Worm (Caenorhabditis elegans) whole organism, mixed stage, embryonic: ENCODE results near the gene hlh-25.
A peak's percentile ranks its signal among the peaks of the same experiment; 100 is the strongest.

Experiments used
- M03D4.4 ChIP-seq: sonication (generic microtip); optimal IDR thresholded peaks from 2 replicates; lab custom pipeline; 2017; ENCODE audit warnings: mild to moderate bottlenecking, missing genetic modification characterization, missing compliant biosample characterization
- bed-3 ChIP-seq: fragments of 200-800 bp; sonication (Bioruptor generic); optimal IDR thresholded peaks from 3 replicates; lab custom pipeline; 2018; ENCODE audit warnings: mild to moderate bottlenecking, missing genetic modification characterization, moderate library complexity, missing compliant biosample characterization
- blmp-1 ChIP-seq: fragments of 150-350 bp; optimal IDR thresholded peaks from 2 replicates; lab custom pipeline; 2014; ENCODE audit warnings: missing biosample characterization, missing genetic modification characterization
- ces-1 ChIP-seq: fragments of 150-350 bp; optimal IDR thresholded peaks from 2 replicates; lab custom pipeline; 2014; ENCODE audit warnings: missing biosample characterization, missing genetic modification reagents, missing genetic modification characterization
- cnd-1 ChIP-seq: fragments of 200-800 bp; sonication (Bioruptor generic); optimal IDR thresholded peaks from 2 replicates; lab custom pipeline; 2018; ENCODE audit warnings: mild to moderate bottlenecking, missing genetic modification characterization, missing compliant biosample characterization
- drap-1 ChIP-seq: fragments of 200-800 bp; sonication (Bioruptor generic); optimal IDR thresholded peaks from 3 replicates; lab custom pipeline; 2018; ENCODE audit warnings: mild to moderate bottlenecking, missing genetic modification characterization, missing compliant biosample characterization
- elt-1 ChIP-seq: sonication (generic microtip); optimal IDR thresholded peaks from 2 replicates; lab custom pipeline; 2017; ENCODE audit warnings: missing genetic modification characterization, mild to moderate bottlenecking, missing compliant biosample characterization, antibody characterized with exemption, moderate library complexity, borderline replicate concordance; ENCODE audit not compliant: insufficient read depth
- elt-3 ChIP-seq: fragments of 150-350 bp; optimal IDR thresholded peaks from 2 replicates; lab custom pipeline; 2014; ENCODE audit warnings: missing biosample characterization, missing genetic modification characterization
- flh-1 ChIP-seq: fragments of 200-800 bp; sonication (Bioruptor generic); optimal IDR thresholded peaks from 2 replicates; lab custom pipeline; 2018; ENCODE audit warnings: mild to moderate bottlenecking, missing genetic modification characterization, moderate library complexity, missing compliant biosample characterization
- hlh-1 ChIP-seq: fragments of 150-350 bp; optimal IDR thresholded peaks from 2 replicates; lab custom pipeline; 2014; ENCODE audit warnings: missing biosample characterization, missing genetic modification reagents, missing genetic modification characterization
- lin-13 ChIP-seq: fragments of 150-350 bp; optimal IDR thresholded peaks from 2 replicates; lab custom pipeline; 2014; ENCODE audit warnings: missing biosample characterization, missing genetic modification characterization
- lin-32 ChIP-seq: fragments of 200-800 bp; sonication (Bioruptor generic); optimal IDR thresholded peaks from 2 replicates; lab custom pipeline; 2018; ENCODE audit warnings: mild to moderate bottlenecking, missing genetic modification characterization, missing compliant biosample characterization
- lsy-2 ChIP-seq: fragments of 150-350 bp; optimal IDR thresholded peaks from 2 replicates; lab custom pipeline; 2014; ENCODE audit warnings: missing biosample characterization, missing genetic modification characterization
- mab-5 ChIP-seq: fragments of 150-350 bp; optimal IDR thresholded peaks from 2 replicates; lab custom pipeline; 2014; ENCODE audit warnings: missing biosample characterization, missing genetic modification characterization
- mep-1 ChIP-seq: fragments of 150-350 bp; optimal IDR thresholded peaks from 2 replicates; lab custom pipeline; 2017; ENCODE audit warnings: missing biosample characterization, missing genetic modification reagents, missing genetic modification characterization, inconsistent platforms
- mls-2 ChIP-seq: sonication (generic microtip); optimal IDR thresholded peaks from 2 replicates; lab custom pipeline; 2016; ENCODE audit warnings: mild to moderate bottlenecking, missing genetic modification characterization, moderate library complexity, missing compliant biosample characterization
- nhr-12 ChIP-seq: fragments of 150-350 bp; optimal IDR thresholded peaks from 2 replicates; lab custom pipeline; 2014; ENCODE audit warnings: missing biosample characterization, missing genetic modification characterization
- nhr-2 ChIP-seq: fragments of 150-350 bp; optimal IDR thresholded peaks from 2 replicates; lab custom pipeline; 2014; ENCODE audit warnings: missing biosample characterization, missing genetic modification characterization
- nhr-237 ChIP-seq: fragments of 150-350 bp; optimal IDR thresholded peaks from 2 replicates; lab custom pipeline; 2014; ENCODE audit warnings: missing biosample characterization, missing genetic modification characterization
- nhr-28 ChIP-seq: fragments of 150-350 bp; optimal IDR thresholded peaks from 2 replicates; lab custom pipeline; 2014; ENCODE audit warnings: missing biosample characterization, missing genetic modification characterization
- nhr-76 ChIP-seq: sonication (generic microtip); optimal IDR thresholded peaks from 2 replicates; lab custom pipeline; 2017; ENCODE audit warnings: missing biosample characterization, missing genetic modification characterization
- pha-4 ChIP-seq: fragments of 150-350 bp; optimal IDR thresholded peaks from 2 replicates; lab custom pipeline; 2018; ENCODE audit warnings: missing biosample characterization, missing genetic modification reagents, missing genetic modification characterization
- sem-2 ChIP-seq: fragments of 200-800 bp; sonication (Bioruptor generic); optimal IDR thresholded peaks from 2 replicates; lab custom pipeline; 2018; ENCODE audit warnings: mild to moderate bottlenecking, missing genetic modification characterization, missing compliant biosample characterization
- snpc-4 ChIP-seq: fragments of 150-350 bp; optimal IDR thresholded peaks from 2 replicates; lab custom pipeline; 2014; ENCODE audit warnings: missing biosample characterization, missing genetic modification characterization
- tbx-8 ChIP-seq: fragments of 200-800 bp; sonication (Bioruptor generic); optimal IDR thresholded peaks from 2 replicates; lab custom pipeline; 2018; ENCODE audit warnings: mild to moderate bottlenecking, missing genetic modification characterization, moderate library complexity, missing compliant biosample characterization
- unc-120 ChIP-seq: sonication (generic microtip); optimal IDR thresholded peaks from 2 replicates; lab custom pipeline; 2017; ENCODE audit warnings: missing genetic modification characterization, missing compliant biosample characterization; ENCODE audit not compliant: poor library complexity, severe bottlenecking
- unc-39 ChIP-seq: fragments of 150-350 bp; optimal IDR thresholded peaks from 2 replicates; lab custom pipeline; 2014; ENCODE audit warnings: missing biosample characterization, missing genetic modification characterization
- unc-62 ChIP-seq: fragments of 150-350 bp; optimal IDR thresholded peaks from 2 replicates; lab custom pipeline; 2014; ENCODE audit warnings: missing biosample characterization, missing genetic modification reagents, missing genetic modification characterization
- zip-8 ChIP-seq: fragments of 150-350 bp; optimal IDR thresholded peaks from 2 replicates; lab custom pipeline; 2014; ENCODE audit warnings: missing biosample characterization, missing genetic modification characterization
- ztf-11 ChIP-seq: fragments of 150-350 bp; optimal IDR thresholded peaks from 2 replicates; lab custom pipeline; 2014; ENCODE audit warnings: missing biosample characterization, missing genetic modification characterization

hlh-25 gene

DNA sequence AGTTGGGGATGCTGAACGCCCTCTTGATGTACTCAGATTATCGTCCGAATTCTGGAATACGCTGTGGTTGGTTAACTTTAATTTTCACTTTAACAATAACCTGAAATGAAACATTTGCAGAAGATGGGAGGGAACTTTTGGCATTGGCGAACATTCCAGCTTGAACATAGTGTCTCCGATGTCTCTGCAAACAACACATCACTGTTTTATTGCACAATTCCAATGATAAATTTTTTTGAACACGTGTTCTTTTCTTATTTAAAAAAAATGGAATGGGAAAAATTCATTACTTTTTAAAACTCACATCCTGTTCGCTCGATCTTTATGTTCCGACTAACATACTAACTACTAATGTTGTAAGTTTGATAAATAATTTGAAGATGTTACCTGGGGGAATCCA, 34.6 kb upstream of the hlh-25 start, which contains the start of gene fzy-1:
fzy-1 (plus strand) TSS at position 301 of the 400 bp plus-strand sequence.
- no peak for TF ChIP-seq ztf-11 (tag; lab: Kevin White, UChicago)
- TF ChIP-seq zip-8 (tag; lab: Kevin White, UChicago) = no peak
- TF ChIP-seq mls-2 (tag; lab: Kevin White, UChicago) = no peak
- TF ChIP-seq nhr-237 (tag; lab: Kevin White, UChicago) = no peak
- no peak for TF ChIP-seq pha-4
- no peak for TF ChIP-seq nhr-76 (tag; lab: Kevin White, UChicago)
- no peak for TF ChIP-seq flh-1 (GFP tag; lab: Kevin White, UChicago)
- TF ChIP-seq blmp-1 (tag; lab: Kevin White, UChicago) = no peak
- TF ChIP-seq lsy-2 = no peak
- no peak for TF ChIP-seq unc-62 (GFP tag; lab: Kevin White, UChicago)
- TF ChIP-seq, all 35 proteins: peak for 0

DNA sequence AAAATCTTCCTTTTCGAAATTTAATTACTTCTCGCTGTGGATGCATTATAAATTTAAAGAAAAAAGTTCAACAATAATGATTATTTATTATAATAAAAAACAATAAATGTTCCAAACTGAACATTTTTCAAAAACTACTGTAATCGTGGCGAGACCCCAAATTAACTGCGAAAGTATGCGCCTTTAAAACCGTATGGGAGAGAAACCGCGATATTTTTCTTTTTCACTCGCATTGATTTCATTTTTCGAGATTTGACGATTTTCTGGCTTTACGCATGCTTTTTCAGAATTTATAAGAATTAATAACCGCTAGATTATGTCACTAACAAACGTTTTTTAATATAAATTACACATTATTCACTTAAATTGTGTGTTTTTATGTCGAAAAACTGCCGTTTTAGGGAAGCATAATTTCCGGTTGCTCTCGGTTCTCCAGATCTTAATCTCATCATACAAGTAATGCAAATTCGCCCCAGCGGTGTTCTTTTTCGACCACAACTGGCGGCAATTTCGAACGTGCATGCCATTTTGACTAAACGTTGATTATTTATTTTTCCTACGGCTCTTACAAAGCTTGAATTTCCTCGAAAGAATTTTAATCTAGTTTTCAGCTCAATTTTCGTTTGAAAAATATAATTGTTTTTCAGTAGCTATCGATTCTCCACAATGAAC, 33.9 kb upstream of the hlh-25 start, which contains the start of gene F12A10.8:
F12A10.8 (minus strand) TSS at position 79 of the 672 bp plus-strand sequence.
- TF ChIP-seq bed-3 (GFP tag; lab: Kevin White, UChicago) (no peak), ces-1 (GFP tag; lab: Kevin White, UChicago) (peak; percentile 89), mab-5 (tag; lab: Kevin White, UChicago) (no peak), elt-1 (tag; lab: Kevin White, UChicago) (peak; percentile 52), elt-3 (tag; lab: Kevin White, UChicago) (no peak), snpc-4 (no peak), nhr-76 (tag; lab: Kevin White, UChicago) (no peak), unc-120 (no peak), lin-32 (no peak), hlh-1 (no peak), cnd-1 (tag; lab: Kevin White, UChicago) (no peak), mls-2 (tag; lab: Kevin White, UChicago) (no peak), lin-13 (tag; lab: Kevin White, UChicago) (no peak), tbx-8 (no peak)

DNA sequence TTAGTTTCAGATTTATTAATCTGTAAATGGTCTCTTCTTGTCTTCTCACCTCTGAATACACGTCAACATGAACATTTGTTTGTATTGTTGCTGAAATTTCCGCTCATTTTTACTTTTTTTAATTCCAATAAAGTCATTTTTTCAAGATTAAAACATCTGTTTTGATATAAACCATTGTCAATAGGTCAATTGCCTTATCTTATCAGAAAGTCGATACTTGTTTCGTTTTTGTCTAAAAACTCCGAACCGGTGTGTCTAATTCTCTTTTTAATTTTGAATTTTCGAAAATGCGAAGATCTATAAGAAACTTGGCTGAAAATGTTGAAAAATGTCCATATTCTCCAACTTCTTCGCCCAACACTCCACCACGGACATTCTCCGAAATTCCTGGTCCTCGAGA, 31.3 kb upstream of the hlh-25 start, which contains the start of gene cyp-44A1:
cyp-44A1 (plus strand) TSS at position 285 of the 400 bp plus-strand sequence.
- TF ChIP-seq nhr-28 (tag; lab: Kevin White, UChicago) = no peak
- TF ChIP-seq bed-3 (GFP tag; lab: Kevin White, UChicago) = no peak
- TF ChIP-seq sem-2 (GFP tag; lab: Kevin White, UChicago) = no peak
- TF ChIP-seq lsy-2 = no peak
- TF ChIP-seq lin-32 = no peak

DNA sequence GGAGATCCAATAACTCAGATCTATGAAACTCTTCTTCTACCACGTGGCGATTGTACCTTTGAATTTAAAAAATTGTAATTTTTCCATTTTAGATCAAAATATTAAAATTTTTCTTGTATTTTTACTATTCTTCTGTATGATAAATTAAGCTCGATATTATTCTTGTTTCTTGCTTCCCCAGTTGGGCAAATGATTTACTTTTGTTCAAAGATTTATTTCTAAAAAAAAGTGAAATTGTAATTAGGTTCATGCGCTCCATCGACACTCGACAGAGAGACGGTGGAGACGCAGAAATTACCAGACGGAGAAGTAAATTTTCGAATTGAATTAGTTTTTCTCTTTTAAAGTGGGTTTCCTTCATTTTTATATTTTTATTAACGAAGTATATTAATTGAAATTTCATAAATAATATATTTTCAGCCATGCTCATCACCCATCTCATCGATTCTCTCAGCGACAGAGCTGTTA, 29.2 kb upstream of the hlh-25 start, which contains the start of gene npp-24:
npp-24 (plus strand) TSS at position 51 of the 468 bp plus-strand sequence.
- no peak for TF ChIP-seq nhr-237 (tag; lab: Kevin White, UChicago)
- TF ChIP-seq mab-5 (tag; lab: Kevin White, UChicago) = no peak
- peak; percentile 79 for TF ChIP-seq ces-1 (GFP tag; lab: Kevin White, UChicago)
- peak; percentile 3 for TF ChIP-seq blmp-1 (tag; lab: Kevin White, UChicago)
- no peak for TF ChIP-seq nhr-12 (tag; lab: Kevin White, UChicago)
- no peak for TF ChIP-seq drap-1 (GFP tag; lab: Kevin White, UChicago)
- no peak for TF ChIP-seq mep-1 (tag; lab: Kevin White, UChicago)
- TF ChIP-seq M03D4.4 (tag; lab: Kevin White, UChicago) = no peak
- TF ChIP-seq unc-39 = no peak
- TF ChIP-seq mls-2 (tag; lab: Kevin White, UChicago) = no peak

DNA sequence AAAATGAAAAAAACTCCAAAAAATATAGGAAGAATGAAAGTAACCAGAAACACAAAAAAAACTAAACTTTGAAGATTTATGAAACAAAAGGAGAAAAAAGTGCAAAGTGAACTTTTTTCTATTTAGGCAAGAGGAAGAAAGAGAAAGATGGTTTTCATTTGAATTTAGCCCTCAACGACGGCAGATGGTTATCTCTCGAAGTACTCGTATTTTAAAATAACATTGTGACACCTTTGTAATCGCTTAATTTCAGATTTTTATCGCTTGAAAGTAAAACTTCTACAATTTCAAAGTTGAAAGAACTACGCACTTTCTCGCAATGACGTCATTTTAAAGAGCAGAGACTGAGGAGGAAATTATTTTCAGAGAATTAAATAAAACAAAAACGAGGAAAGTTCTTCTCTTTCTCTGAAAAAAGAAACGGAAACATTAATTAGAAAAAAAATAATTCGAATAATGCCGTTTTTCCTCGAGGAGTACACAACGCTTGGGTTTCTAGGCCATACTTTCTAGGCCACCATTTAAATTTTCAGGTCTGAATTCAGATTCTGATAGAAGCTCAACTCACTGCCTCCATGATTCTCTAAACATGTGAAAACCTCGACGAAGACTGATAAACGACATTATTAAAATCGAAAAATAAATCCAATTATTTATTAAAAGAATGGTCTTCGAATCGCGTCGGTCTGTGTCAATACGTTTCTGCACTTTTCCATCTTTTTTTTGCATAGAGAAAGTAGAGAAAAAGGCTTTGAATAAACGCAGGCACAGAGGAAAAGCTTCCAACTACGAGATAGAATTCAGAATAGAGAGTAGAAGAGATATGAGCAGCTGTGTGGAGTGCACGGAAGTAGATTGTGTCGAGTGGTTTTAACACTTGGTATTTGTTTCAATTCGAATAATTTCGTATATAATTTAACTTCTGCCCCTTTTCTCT, 23.4 kb upstream of the hlh-25 start:
- TF ChIP-seq bed-3 (GFP tag; lab: Kevin White, UChicago) (no peak), drap-1 (GFP tag; lab: Kevin White, UChicago) (no peak), hlh-1 (peak; percentile 86), ces-1 (GFP tag; lab: Kevin White, UChicago) (peak; percentile 67), unc-120 (peak; percentile 2), lsy-2 (no peak), M03D4.4 (tag; lab: Kevin White, UChicago) (no peak), nhr-28 (tag; lab: Kevin White, UChicago) (no peak), unc-39 (no peak), elt-1 (tag; lab: Kevin White, UChicago) (no peak), zip-8 (tag; lab: Kevin White, UChicago) (no peak), lin-32 (no peak), nhr-2 (tag; lab: Kevin White, UChicago) (no peak)
- TF ChIP-seq, all 35 proteins: peak for 3
